Worm (Caenorhabditis elegans) whole organism, L1 larva: ENCODE measurements around the gene cest-25.
A peak's percentile ranks its signal among the peaks of the same experiment; 100 is the strongest.

Experiments used
- C16A3.4 ChIP-seq: fragments of 150-350 bp; optimal IDR thresholded peaks from 2 replicates; lab custom pipeline; 2014; ENCODE audit warnings: missing biosample characterization, missing genetic modification characterization
- Y116A8C.19 ChIP-seq: sonication (generic microtip); optimal IDR thresholded peaks from 2 replicates; lab custom pipeline; 2016; ENCODE audit warnings: missing compliant biosample characterization, missing genetic modification characterization, borderline replicate concordance
- aly-2 ChIP-seq: fragments of 150-350 bp; optimal IDR thresholded peaks from 2 replicates; lab custom pipeline; 2014; ENCODE audit warnings: missing biosample characterization, missing genetic modification characterization
- ama-1 ChIP-seq: fragments of 150-350 bp; optimal IDR thresholded peaks from 2 replicates; lab custom pipeline; 2014
- blmp-1 ChIP-seq: fragments of 150-350 bp; optimal IDR thresholded peaks from 2 replicates; lab custom pipeline; 2014; ENCODE audit warnings: missing biosample characterization, missing genetic modification characterization
- ceh-8 ChIP-seq: fragments of 200-800 bp; sonication (Bioruptor generic); optimal IDR thresholded peaks from 2 replicates; lab custom pipeline; 2018; ENCODE audit warnings: mild to moderate bottlenecking, missing genetic modification characterization, moderate library complexity, missing compliant biosample characterization
- ceh-82 ChIP-seq, 3 experiments: fragments of 150-350 bp in 1 of 3; sonication (generic microtip) in 2 of 3; optimal IDR thresholded peaks; 2 replicates each; lab custom pipeline; 2014 to 2017; ENCODE audit warnings: missing biosample characterization in 3 of 3, missing genetic modification characterization in 3 of 3
- ceh-90 ChIP-seq: sonication (generic microtip); optimal IDR thresholded peaks from 2 replicates; lab custom pipeline; 2016; ENCODE audit warnings: missing genetic modification characterization, missing compliant biosample characterization
- ces-1 ChIP-seq: fragments of 150-350 bp; optimal IDR thresholded peaks from 2 replicates; lab custom pipeline; 2014; ENCODE audit warnings: missing biosample characterization, missing genetic modification reagents, missing genetic modification characterization
- efl-1 ChIP-seq, 4 experiments: fragments of 150-350 bp; optimal IDR thresholded peaks in 3 of 4; peaks in 1 of 4; 1 replicate in 1 of 4; 2 replicates in 3 of 4; lab custom pipeline; 2014; ENCODE audit warnings: missing biosample characterization in 2 of 4, missing genetic modification characterization in 2 of 4, missing genetic modification reagents in 2 of 4
- efl-3 ChIP-seq: fragments of 200-800 bp; sonication (Bioruptor generic); optimal IDR thresholded peaks from 2 replicates; lab custom pipeline; 2018; ENCODE audit warnings: mild to moderate bottlenecking, missing genetic modification characterization, missing compliant biosample characterization
- egl-27 ChIP-seq, 2 experiments: fragments of 150-350 bp in 1 of 2; sonication (generic microtip); optimal IDR thresholded peaks; 3 replicates each; lab custom pipeline; 2017 to 2018; ENCODE audit warnings: missing biosample characterization in 2 of 2, missing genetic modification characterization in 2 of 2, missing genetic modification reagents in 2 of 2
- elt-3 ChIP-seq, 6 experiments: fragments of 150-350 bp in 1 of 6; sonication (generic microtip); optimal IDR thresholded peaks; 2 replicates each; lab custom pipeline; 2017 to 2018; ENCODE audit warnings: missing biosample characterization in 6 of 6, missing genetic modification characterization in 6 of 6, inconsistent platforms in 1 of 6
- ets-5 ChIP-seq: fragments of 200-800 bp; sonication (Bioruptor generic); IDR thresholded peaks from 2 replicates; pipeline ENCODE4 v1.3.6; 2022; ENCODE audit warnings: missing genetic modification characterization, missing compliant biosample characterization
- fkh-8 ChIP-seq: sonication (generic microtip); optimal IDR thresholded peaks from 2 replicates; lab custom pipeline; 2016; ENCODE audit warnings: mild to moderate bottlenecking, missing genetic modification characterization, missing compliant biosample characterization
- fos-1 ChIP-seq: fragments of 150-350 bp; optimal IDR thresholded peaks from 2 replicates; lab custom pipeline; 2014; ENCODE audit warnings: missing biosample characterization, missing genetic modification characterization
- grh-1 ChIP-seq: fragments of 200-800 bp; sonication (Bioruptor generic); IDR thresholded peaks from 2 replicates; pipeline ENCODE4 v1.3.6; 2022; ENCODE audit warnings: missing genetic modification reagents, missing genetic modification characterization, missing compliant biosample characterization
- hlh-17 ChIP-seq: fragments of 200-800 bp; sonication (Bioruptor generic); optimal IDR thresholded peaks from 2 replicates; lab custom pipeline; 2018; ENCODE audit warnings: missing genetic modification characterization, mild to moderate bottlenecking, missing compliant biosample characterization, moderate library complexity, borderline replicate concordance
- hpl-2 ChIP-seq: fragments of 150-350 bp; optimal IDR thresholded peaks from 2 replicates; lab custom pipeline; 2014; ENCODE audit warnings: missing biosample characterization, missing genetic modification reagents, missing genetic modification characterization
- lin-14 ChIP-seq: fragments of 200-800 bp; sonication (Bioruptor generic); optimal IDR thresholded peaks from 2 replicates; lab custom pipeline; 2018; ENCODE audit warnings: mild to moderate bottlenecking, missing genetic modification characterization, moderate library complexity, missing compliant biosample characterization
- lin-15B ChIP-seq: fragments of 150-350 bp; sonication (generic microtip); optimal IDR thresholded peaks from 3 replicates; lab custom pipeline; 2014; ENCODE audit warnings: missing biosample characterization, missing genetic modification characterization
- lsy-2 ChIP-seq, 2 experiments: fragments of 150-350 bp; optimal IDR thresholded peaks; 2 replicates each; lab custom pipeline; 2014; ENCODE audit warnings: missing biosample characterization in 2 of 2, missing genetic modification characterization in 2 of 2
- mab-9 ChIP-seq: fragments of 200-800 bp; sonication (Bioruptor generic); IDR thresholded peaks from 2 replicates; pipeline ENCODE4 v1.3.6; 2022; ENCODE audit warnings: missing genetic modification reagents, missing genetic modification characterization, missing compliant biosample characterization
- mef-2 ChIP-seq: fragments of 150-350 bp; optimal IDR thresholded peaks from 2 replicates; lab custom pipeline; 2014; ENCODE audit warnings: missing biosample characterization, missing genetic modification characterization
- mep-1 ChIP-seq: fragments of 150-350 bp; optimal IDR thresholded peaks from 2 replicates; lab custom pipeline; 2014; ENCODE audit warnings: missing biosample characterization, missing genetic modification characterization
- nhr-11 ChIP-seq: fragments of 150-350 bp; optimal IDR thresholded peaks from 2 replicates; lab custom pipeline; 2014; ENCODE audit warnings: missing biosample characterization, missing genetic modification characterization
- nhr-19 ChIP-seq: fragments of 200-800 bp; sonication (Bioruptor generic); conservative IDR thresholded peaks from 2 replicates; pipeline ENCODE4 v1.3.6; 2022; ENCODE audit warnings: missing genetic modification characterization, missing compliant biosample characterization
- nhr-20 ChIP-seq: sonication (generic microtip); optimal IDR thresholded peaks from 2 replicates; lab custom pipeline; 2016; ENCODE audit warnings: mild to moderate bottlenecking, missing genetic modification characterization, missing compliant biosample characterization
- nhr-237 ChIP-seq: fragments of 150-350 bp; optimal IDR thresholded peaks from 2 replicates; lab custom pipeline; 2014; ENCODE audit warnings: missing biosample characterization, missing genetic modification characterization
- nhr-28 ChIP-seq: fragments of 150-350 bp; optimal IDR thresholded peaks from 2 replicates; lab custom pipeline; 2014; ENCODE audit warnings: missing biosample characterization, missing genetic modification characterization
- nhr-47 ChIP-seq: sonication (generic microtip); optimal IDR thresholded peaks from 2 replicates; lab custom pipeline; 2016; ENCODE audit warnings: mild to moderate bottlenecking, missing genetic modification characterization, moderate library complexity, missing compliant biosample characterization
- nhr-77 ChIP-seq: fragments of 150-350 bp; optimal IDR thresholded peaks from 2 replicates; lab custom pipeline; 2014; ENCODE audit warnings: missing biosample characterization, missing genetic modification characterization
- nhr-84 ChIP-seq: sonication (generic microtip); optimal IDR thresholded peaks from 2 replicates; lab custom pipeline; 2017; ENCODE audit warnings: missing biosample characterization, missing genetic modification characterization
- nhr-90 ChIP-seq: sonication (generic microtip); optimal IDR thresholded peaks from 2 replicates; lab custom pipeline; 2016; ENCODE audit warnings: mild to moderate bottlenecking, missing genetic modification characterization, missing compliant biosample characterization; ENCODE audit not compliant: poor library complexity
- pax-3 ChIP-seq: fragments of 200-800 bp; sonication (Bioruptor generic); optimal IDR thresholded peaks from 2 replicates; lab custom pipeline; 2018; ENCODE audit warnings: mild to moderate bottlenecking, missing genetic modification characterization, moderate library complexity, missing compliant biosample characterization
- pqm-1 ChIP-seq: sonication (generic microtip); optimal IDR thresholded peaks from 3 replicates; lab custom pipeline; 2017; ENCODE audit warnings: missing biosample characterization, missing genetic modification characterization
- skn-1 ChIP-seq: fragments of 150-350 bp; optimal IDR thresholded peaks from 2 replicates; lab custom pipeline; 2014; ENCODE audit warnings: missing biosample characterization, missing genetic modification characterization
- snu-23 ChIP-seq: sonication (generic microtip); optimal IDR thresholded peaks from 2 replicates; lab custom pipeline; 2016; ENCODE audit warnings: missing genetic modification characterization, missing compliant biosample characterization
- swsn-7 ChIP-seq: sonication (generic microtip); optimal IDR thresholded peaks from 2 replicates; lab custom pipeline; 2016; ENCODE audit warnings: missing genetic modification characterization, missing compliant biosample characterization
- tbx-2 ChIP-seq: sonication (generic microtip); optimal IDR thresholded peaks from 2 replicates; lab custom pipeline; 2016; ENCODE audit warnings: missing genetic modification characterization, missing compliant biosample characterization
- unc-30 ChIP-seq: sonication (generic microtip); optimal IDR thresholded peaks from 2 replicates; lab custom pipeline; 2017; ENCODE audit warnings: missing biosample characterization, missing genetic modification characterization
- unc-62 ChIP-seq: fragments of 150-350 bp; optimal IDR thresholded peaks from 2 replicates; lab custom pipeline; 2014; ENCODE audit warnings: missing biosample characterization, missing genetic modification reagents, missing genetic modification characterization
- unc-86 ChIP-seq: sonication (generic microtip); optimal IDR thresholded peaks from 2 replicates; lab custom pipeline; 2016; ENCODE audit warnings: missing genetic modification characterization, missing compliant biosample characterization
- unc-98 ChIP-seq: fragments of 200-800 bp; sonication (Bioruptor generic); IDR thresholded peaks from 2 replicates; pipeline ENCODE4 v1.3.6; 2022; ENCODE audit warnings: missing genetic modification characterization, missing compliant biosample characterization
- vab-15 ChIP-seq: sonication (generic microtip); optimal IDR thresholded peaks from 2 replicates; lab custom pipeline; 2017; ENCODE audit warnings: missing genotype, mild to moderate bottlenecking, missing genetic modification characterization, missing compliant biosample characterization
- xbp-1 ChIP-seq: sonication (generic microtip); optimal IDR thresholded peaks from 2 replicates; lab custom pipeline; 2016; ENCODE audit warnings: missing genetic modification characterization, missing compliant biosample characterization
- zip-4 ChIP-seq: fragments of 200-800 bp; sonication (Bioruptor generic); optimal IDR thresholded peaks from 2 replicates; lab custom pipeline; 2018; ENCODE audit warnings: mild to moderate bottlenecking, missing genetic modification characterization, moderate library complexity, missing compliant biosample characterization

cest-25 gene

DNA sequence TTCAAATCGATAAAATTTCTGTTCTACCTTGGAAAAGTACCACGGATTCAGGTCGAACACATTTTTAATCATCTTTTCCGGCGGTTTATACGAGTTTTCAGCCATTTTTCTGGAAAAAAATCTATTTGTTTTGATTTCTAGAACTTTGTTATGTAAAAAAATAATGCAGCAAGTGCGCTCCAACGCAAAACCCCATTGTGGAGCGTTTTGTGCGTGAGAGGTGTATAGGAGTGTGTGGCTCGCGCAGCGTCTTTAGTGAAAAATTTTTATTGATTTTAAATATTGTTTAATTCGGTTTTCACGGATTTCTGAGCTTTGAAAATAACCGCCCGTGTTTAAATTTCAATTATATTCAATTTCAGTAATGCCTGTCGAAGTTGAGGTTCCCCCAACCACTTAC lies 46.5 kb upstream of the cest-25 start, which contains the start of gene Y71H2AM.20 (continued):
- peak; percentile 95 for TF ChIP-seq nhr-47 (tag; lab: Kevin White, UChicago)
- peak; percentile 86 for TF ChIP-seq ceh-8 (GFP tag; lab: Kevin White, UChicago)
- TF ChIP-seq blmp-1 (tag; lab: Kevin White, UChicago), result peak; percentile 94
- peak; percentile 96 for TF ChIP-seq nhr-20 (tag; lab: Kevin White, UChicago)
- TF ChIP-seq hlh-17 (GFP tag; lab: Kevin White, UChicago), result no peak
- peak; percentile 99 for TF ChIP-seq snu-23 (GFP tag; lab: Kevin White, UChicago)
- peak; percentile 99 for TF ChIP-seq mep-1
- peak; percentile 29 for TF ChIP-seq nhr-11
- no peak for TF ChIP-seq ces-1 (GFP tag; lab: Kevin White, UChicago)
- peak; percentile 35; the same call in 1 of the 2 replicates for TF ChIP-seq unc-98 (GFP tag; lab: Robert Waterston, UW)
- TF ChIP-seq nhr-77, result peak; percentile 93
- TF ChIP-seq vab-15 (tag; lab: Kevin White, UChicago), result peak; percentile 84
- TF ChIP-seq xbp-1 (tag; lab: Kevin White, UChicago), result peak; percentile 95
- TF ChIP-seq pqm-1 (tag; lab: Kevin White, UChicago), result no peak
- peak; percentile 93 for TF ChIP-seq skn-1 (tag; lab: Kevin White, UChicago)
- peak; percentile 98 for TF ChIP-seq lsy-2 (tag; optimal IDR thresholded peaks at IDR 0.05; lab: Kevin White, UChicago)
- TF ChIP-seq efl-1 (optimal IDR thresholded peaks at IDR 0.05; lab: Kevin White, UChicago), result peak; percentile 92 to 95
- peak; percentile 87 to 98 for TF ChIP-seq efl-1 (GFP tag; optimal IDR thresholded peaks at IDR 0.05 in 1 of 2; lab: Kevin White, UChicago)
- peak; percentile 93 for TF ChIP-seq nhr-19 (GFP tag; lab: Robert Waterston, UW)
- peak; percentile 91 for TF ChIP-seq pax-3
- no peak for TF ChIP-seq Y116A8C.19 (tag; lab: Kevin White, UChicago)
- peak; percentile 72; the same call in 1 of the 2 replicates for TF ChIP-seq mab-9 (GFP tag; lab: Robert Waterston, UW)
- TF ChIP-seq nhr-84, result no peak
- TF ChIP-seq grh-1 (GFP tag; lab: Robert Waterston, UW), result peak; percentile 40; the same call in 1 of the 2 replicates
- peak in 1 of 2 experiments; percentile 74 for TF ChIP-seq egl-27 (tag; optimal IDR thresholded peaks at IDR 0.05; lab: Kevin White, UChicago)
- peak; percentile 92 for TF ChIP-seq tbx-2 (tag; lab: Kevin White, UChicago)
- no peak for TF ChIP-seq ets-5 (GFP tag; lab: Robert Waterston, UW)
- TF ChIP-seq unc-86, result peak; percentile 92
- peak; percentile 96 for TF ChIP-seq swsn-7 (tag; lab: Kevin White, UChicago)
- TF ChIP-seq efl-3, result no peak
- TF ChIP-seq zip-4, result peak; percentile 59
- TF ChIP-seq ceh-82 (tag; optimal IDR thresholded peaks at IDR 0.05; lab: Kevin White, UChicago), result peak; percentile 96 to 99 (median 99)
- TF ChIP-seq elt-3 (tag; optimal IDR thresholded peaks at IDR 0.05; lab: Kevin White, UChicago), result peak; percentile 82 to 99 (median 96)
- no peak for TF ChIP-seq ceh-90
- TF ChIP-seq mef-2, result peak; percentile 79
- no peak for TF ChIP-seq nhr-28 (tag; lab: Kevin White, UChicago)
- TF ChIP-seq fos-1 (tag; lab: Kevin White, UChicago), result peak; percentile 94
- peak; percentile 92 for TF ChIP-seq nhr-237 (tag; lab: Kevin White, UChicago)
- TF ChIP-seq lin-14 (GFP tag; lab: Kevin White, UChicago), result peak; percentile 97
- TF ChIP-seq aly-2 (tag; lab: Kevin White, UChicago), result peak; percentile 92
- no peak for TF ChIP-seq unc-62 (GFP tag; lab: Kevin White, UChicago)
- TF ChIP-seq lin-15B (tag; lab: Kevin White, UChicago), result peak; percentile 99
- peak; percentile 81 for TF ChIP-seq hpl-2 (GFP tag; lab: Kevin White, UChicago)
- peak; percentile 99 for TF ChIP-seq C16A3.4 (tag; lab: Kevin White, UChicago)
- TF ChIP-seq fkh-8 (tag; lab: Kevin White, UChicago), result peak; percentile 99
- peak; percentile 90 for TF ChIP-seq nhr-90 (tag; lab: Kevin White, UChicago)
- TF ChIP-seq unc-30, result no peak
- peak; percentile 84 for TF ChIP-seq ama-1
